Fruit fly (Drosophila melanogaster) whole organism, embryonic: Measurements from ENCODE around the gene CG8034.

Experiments used
- Ada2b ChIP-seq: fragments of 200-800 bp; sonication (Bioruptor generic); IDR thresholded peaks from 2 replicates; pipeline ENCODE4 v1.3.6; 2022; ENCODE audit warnings: missing biosample characterization, missing genetic modification characterization
- Atf6 ChIP-seq: fragments of 200-800 bp; sonication (Bioruptor generic); IDR thresholded peaks from 2 replicates; pipeline ENCODE4 v1.3.6; 2022; ENCODE audit warnings: missing biosample characterization, missing genetic modification characterization
- Blimp-1 ChIP-seq: fragments of 200-800 bp; sonication (Bioruptor generic); optimal IDR thresholded peaks from 3 replicates; lab custom pipeline; 2018; ENCODE audit warnings: missing biosample characterization, missing genetic modification characterization, mild to moderate bottlenecking, moderate library complexity, missing genetic modification reagents
- C15 ChIP-seq: fragments of 200-800 bp; sonication (Bioruptor generic); IDR thresholded peaks from 3 replicates; pipeline ENCODE4 v1.3.6; 2022; ENCODE audit warnings: missing biosample characterization, missing genetic modification characterization
- CG10654 ChIP-seq: fragments of 200-800 bp; sonication (Bioruptor generic); optimal IDR thresholded peaks from 2 replicates; lab custom pipeline; 2016; ENCODE audit warnings: missing biosample characterization, missing genetic modification characterization
- CG10979 ChIP-seq: fragments of 200-800 bp; sonication (Bioruptor generic); optimal IDR thresholded peaks from 2 replicates; lab custom pipeline; 2018; ENCODE audit warnings: missing biosample characterization, mild to moderate bottlenecking, missing genetic modification characterization, moderate library complexity
- CG14441 ChIP-seq: fragments of 200-800 bp; sonication (Bioruptor generic); IDR thresholded peaks from 2 replicates; pipeline ENCODE4 v1.3.6; 2022; ENCODE audit warnings: missing biosample characterization, missing genetic modification characterization
- CG14965 ChIP-seq: fragments of 200-800 bp; sonication (Bioruptor generic); optimal IDR thresholded peaks from 2 replicates; lab custom pipeline; 2016; ENCODE audit warnings: missing biosample characterization, missing genetic modification characterization, borderline replicate concordance
- CG15601 ChIP-seq: fragments of 200-800 bp; sonication (Bioruptor generic); optimal IDR thresholded peaks from 3 replicates; lab custom pipeline; 2019; ENCODE audit warnings: missing biosample characterization, mild to moderate bottlenecking, missing genetic modification characterization, moderate library complexity
- CG1603 ChIP-seq: fragments of 200-800 bp; sonication (Bioruptor generic); optimal IDR thresholded peaks from 2 replicates; lab custom pipeline; 2019; ENCODE audit warnings: missing biosample characterization, mild to moderate bottlenecking, missing genetic modification characterization, moderate library complexity
- CG2199 ChIP-seq: fragments of 200-800 bp; sonication (Bioruptor generic); IDR thresholded peaks from 3 replicates; pipeline ENCODE4 v1.3.6; 2022; ENCODE audit warnings: missing biosample characterization, missing genetic modification characterization
- CG33557 ChIP-seq: fragments of 200-800 bp; sonication (Bioruptor generic); optimal IDR thresholded peaks from 2 replicates; lab custom pipeline; 2019; ENCODE audit warnings: missing biosample characterization, mild to moderate bottlenecking, missing genetic modification characterization, moderate library complexity
- CG7963 ChIP-seq: fragments of 200-800 bp; sonication (Bioruptor generic); IDR thresholded peaks from 3 replicates; pipeline ENCODE4 v1.3.6; 2022; ENCODE audit warnings: missing biosample characterization, missing genetic modification characterization; ENCODE audit not compliant: partially characterized antibody
- CG8359 ChIP-seq: fragments of 200-800 bp; sonication (Bioruptor generic); optimal IDR thresholded peaks from 2 replicates; lab custom pipeline; 2017; ENCODE audit warnings: missing biosample characterization, mild to moderate bottlenecking, missing genetic modification characterization, borderline replicate concordance
- CG8924 ChIP-seq: fragments of 200-800 bp; optimal IDR thresholded peaks from 3 replicates; lab custom pipeline; 2019; ENCODE audit warnings: missing biosample characterization, mild to moderate bottlenecking, missing genetic modification characterization, moderate library complexity
- CG9437 ChIP-seq: fragments of 200-800 bp; sonication (Bioruptor generic); optimal IDR thresholded peaks from 2 replicates; lab custom pipeline; 2018; ENCODE audit warnings: missing biosample characterization, mild to moderate bottlenecking, missing genetic modification characterization
- CHES-1-like ChIP-seq: fragments of 200-800 bp; sonication (Bioruptor generic); optimal IDR thresholded peaks from 2 replicates; lab custom pipeline; 2016; ENCODE audit warnings: missing biosample characterization, missing genetic modification characterization
- Dfd ChIP-seq, 2 experiments: fragments of >200 bp; optimal IDR thresholded peaks; 2 replicates each; lab custom pipeline; 2017; ENCODE audit warnings: missing biosample characterization in 2 of 2, missing genetic modification characterization in 2 of 2
- Doc2 ChIP-seq: fragments of 200-800 bp; sonication (Bioruptor generic); IDR thresholded peaks from 2 replicates; pipeline ENCODE4 v1.3.6; 2022; ENCODE audit warnings: missing biosample characterization, missing genetic modification characterization
- Ets97D ChIP-seq: fragments of 200-800 bp; sonication (Bioruptor generic); optimal IDR thresholded peaks from 3 replicates; lab custom pipeline; 2016; ENCODE audit warnings: missing biosample characterization, missing genetic modification characterization
- Fer3 ChIP-seq: fragments of 200-800 bp; sonication (Bioruptor generic); optimal IDR thresholded peaks from 2 replicates; lab custom pipeline; 2018; ENCODE audit warnings: missing biosample characterization, mild to moderate bottlenecking, missing genetic modification characterization, moderate library complexity
- GATAe ChIP-seq: fragments of 200-800 bp; sonication (Bioruptor generic); conservative IDR thresholded peaks from 2 replicates; pipeline ENCODE4 v1.3.6; 2022; ENCODE audit warnings: missing biosample characterization, missing genetic modification characterization
- Hey ChIP-seq: fragments of 200-800 bp; sonication (Bioruptor generic); optimal IDR thresholded peaks from 3 replicates; lab custom pipeline; 2018; ENCODE audit warnings: missing biosample characterization, mild to moderate bottlenecking, missing genetic modification characterization
- Hmr ChIP-seq: fragments of 200-800 bp; sonication (Bioruptor generic); optimal IDR thresholded peaks from 3 replicates; lab custom pipeline; 2017; ENCODE audit warnings: mild to moderate bottlenecking, missing biosample characterization, missing genetic modification reagents, missing genetic modification characterization
- MTF-1 ChIP-seq: fragments of 200-800 bp; sonication (Bioruptor generic); optimal IDR thresholded peaks from 2 replicates; lab custom pipeline; 2018; ENCODE audit warnings: missing biosample characterization, mild to moderate bottlenecking, missing genetic modification characterization, borderline replicate concordance
- Mrtf ChIP-seq: fragments of 200-800 bp; sonication (Bioruptor generic); IDR thresholded peaks from 3 replicates; pipeline ENCODE4 v1.3.6; 2022; ENCODE audit warnings: missing biosample characterization, missing genetic modification characterization
- Nf-YB ChIP-seq: fragments of 200-800 bp; sonication (Bioruptor generic); optimal IDR thresholded peaks from 3 replicates; lab custom pipeline; 2019; ENCODE audit warnings: missing biosample characterization, mild to moderate bottlenecking, missing genetic modification characterization, moderate library complexity
- Pdp1 ChIP-seq, 2 experiments: fragments of 200-800 bp; sonication (Bioruptor generic); optimal IDR thresholded peaks; 3 replicates each; lab custom pipeline; 2016; ENCODE audit warnings: missing biosample characterization in 2 of 2, missing genetic modification characterization in 2 of 2, mild to moderate bottlenecking in 1 of 2, moderate library complexity in 1 of 2
- Poxn ChIP-seq: fragments of 200-800 bp; sonication (Bioruptor generic); IDR thresholded peaks from 2 replicates; pipeline ENCODE4 v1.3.6; 2022; ENCODE audit warnings: missing biosample characterization, missing genetic modification characterization
- Rx ChIP-seq: fragments of 200-800 bp; sonication (Bioruptor generic); IDR thresholded peaks from 2 replicates; pipeline ENCODE4 v1.3.6; 2022; ENCODE audit warnings: missing biosample characterization, missing genetic modification characterization
- Side ChIP-seq: fragments of 200-800 bp; sonication (Bioruptor generic); optimal IDR thresholded peaks from 2 replicates; lab custom pipeline; 2016; ENCODE audit warnings: missing biosample characterization, missing genetic modification characterization
- Tbp ChIP-seq: fragments of >200 bp; optimal IDR thresholded peaks from 2 replicates; lab custom pipeline; 2018; ENCODE audit warnings: missing biosample characterization, missing genetic modification characterization
- Trl ChIP-seq, 3 experiments: fragments of >200 bp in 2 of 3; fragments of 200-800 bp in 1 of 3; sonication (Bioruptor generic) in 1 of 3; optimal IDR thresholded peaks; 2 replicates in 1 of 3; 3 replicates in 2 of 3; lab custom pipeline; 2016 to 2017; ENCODE audit warnings: missing biosample characterization in 1 of 3, missing genetic modification characterization in 1 of 3
- Vsx1 ChIP-seq: fragments of 200-800 bp; sonication (Bioruptor generic); optimal IDR thresholded peaks from 2 replicates; lab custom pipeline; 2017; ENCODE audit warnings: missing biosample characterization, mild to moderate bottlenecking, missing genetic modification characterization, missing genetic modification reagents
- Xrp1 ChIP-seq: fragments of 200-800 bp; sonication (Bioruptor generic); IDR thresholded peaks from 2 replicates; pipeline ENCODE4 v1.3.6; 2022; ENCODE audit warnings: missing biosample characterization, missing genetic modification characterization
- btn ChIP-seq: fragments of 200-800 bp; sonication (Bioruptor generic); optimal IDR thresholded peaks from 2 replicates; lab custom pipeline; 2016; ENCODE audit warnings: missing biosample characterization, missing genetic modification characterization
- cg ChIP-seq: fragments of 200-800 bp; sonication (Bioruptor generic); optimal IDR thresholded peaks from 3 replicates; lab custom pipeline; 2019; ENCODE audit warnings: missing biosample characterization, mild to moderate bottlenecking, missing genetic modification characterization, moderate library complexity
- crp ChIP-seq, 2 experiments: fragments of 200-800 bp; sonication (Bioruptor generic); optimal IDR thresholded peaks; 2 replicates in 1 of 2; 3 replicates in 1 of 2; lab custom pipeline; 2017; ENCODE audit warnings: missing biosample characterization in 2 of 2, missing genetic modification characterization in 2 of 2, mild to moderate bottlenecking in 1 of 2, moderate library complexity in 1 of 2
- dysf ChIP-seq: fragments of 200-800 bp; sonication (Bioruptor generic); IDR thresholded peaks from 3 replicates; pipeline ENCODE4 v1.3.6; 2022; ENCODE audit warnings: missing biosample characterization, missing genetic modification characterization
- exex ChIP-seq: fragments of 200-800 bp; sonication (Bioruptor generic); optimal IDR thresholded peaks from 4 replicates; lab custom pipeline; 2018; ENCODE audit warnings: missing biosample characterization, mild to moderate bottlenecking, missing genetic modification characterization, moderate library complexity
- fru ChIP-seq: fragments of >200 bp; optimal IDR thresholded peaks from 2 replicates; lab custom pipeline; 2017
- grn ChIP-seq: fragments of 200-800 bp; sonication (Bioruptor generic); optimal IDR thresholded peaks from 3 replicates; lab custom pipeline; 2017; ENCODE audit warnings: missing biosample characterization, missing genetic modification characterization
- jumu ChIP-seq: fragments of 200-800 bp; sonication (Bioruptor generic); optimal IDR thresholded peaks from 3 replicates; lab custom pipeline; 2016; ENCODE audit warnings: missing biosample characterization, missing genetic modification characterization
- mirr ChIP-seq: fragments of 200-800 bp; sonication (Bioruptor generic); optimal IDR thresholded peaks from 3 replicates; lab custom pipeline; 2018; ENCODE audit warnings: missing biosample characterization, mild to moderate bottlenecking, missing genetic modification characterization
- pzg ChIP-seq: fragments of 200-800 bp; sonication (Bioruptor generic); optimal IDR thresholded peaks from 3 replicates; lab custom pipeline; 2018; ENCODE audit warnings: missing biosample characterization, mild to moderate bottlenecking, missing genetic modification characterization, moderate library complexity
- row ChIP-seq: fragments of 200-800 bp; sonication (Bioruptor generic); IDR thresholded peaks from 3 replicates; pipeline ENCODE4 v1.3.6; 2022; ENCODE audit warnings: missing biosample characterization, missing genetic modification characterization
- run ChIP-seq: fragments of 200-800 bp; sonication (Bioruptor generic); optimal IDR thresholded peaks from 3 replicates; lab custom pipeline; 2018; ENCODE audit warnings: missing biosample characterization, mild to moderate bottlenecking, missing genetic modification characterization
- salm ChIP-seq: fragments of 200-800 bp; sonication (Bioruptor generic); optimal IDR thresholded peaks from 2 replicates; lab custom pipeline; 2018; ENCODE audit warnings: missing biosample characterization, mild to moderate bottlenecking, missing genetic modification characterization
- sd ChIP-seq: fragments of 200-800 bp; sonication (Bioruptor generic); optimal IDR thresholded peaks from 3 replicates; lab custom pipeline; 2018; ENCODE audit warnings: missing biosample characterization, mild to moderate bottlenecking, missing genetic modification characterization, moderate library complexity
- sima ChIP-seq: fragments of 200-800 bp; sonication (Bioruptor generic); optimal IDR thresholded peaks from 2 replicates; lab custom pipeline; 2016; ENCODE audit warnings: missing biosample characterization, missing genetic modification characterization
- sug ChIP-seq: fragments of 200-800 bp; optimal IDR thresholded peaks from 2 replicates; lab custom pipeline; 2019; ENCODE audit warnings: missing biosample characterization, mild to moderate bottlenecking, missing genetic modification characterization, moderate library complexity
- tap ChIP-seq: fragments of 200-800 bp; optimal IDR thresholded peaks from 3 replicates; lab custom pipeline; 2019; ENCODE audit warnings: missing biosample characterization, mild to moderate bottlenecking, missing genetic modification characterization, moderate library complexity
- twi ChIP-seq: fragments of 200-800 bp; optimal IDR thresholded peaks from 2 replicates; lab custom pipeline; 2019; ENCODE audit warnings: missing biosample characterization, mild to moderate bottlenecking, missing genetic modification characterization, moderate library complexity

The CG8034 gene

dm6 chrX:19285441-19285840 lies 12.5 kb downstream of the CG8034 start (continued):
- TF ChIP-seq sd (tag; lab: Kevin White, UChicago) (peak; percentile 20), CHES-1-like (GFP tag; lab: Kevin White, UChicago) (no peak), run (no peak), dysf (GFP tag; lab: Robert Waterston, UW) (no peak), exex (tag; lab: Kevin White, UChicago) (peak; percentile 77), fru (no peak), Trl (optimal IDR thresholded peaks at IDR 0.05; lab: Kevin White, UChicago) (no peak), Trl (GFP tag; optimal IDR thresholded peaks at IDR 0.05; lab: Kevin White, UChicago) (no peak), Doc2 (GFP tag; lab: Robert Waterston, UW) (no peak), CG1603 (tag; lab: Kevin White, UChicago) (no peak), Tbp (no peak), btn (GFP tag; lab: Kevin White, UChicago) (no peak), Dfd (GFP tag; optimal IDR thresholded peaks at IDR 0.05; lab: Kevin White, UChicago) (no peak), CG10979 (no peak), MTF-1 (GFP tag; lab: Kevin White, UChicago) (no peak), CG2199 (no peak), Atf6 (GFP tag; lab: Robert Waterston, UW) (no peak), Nf-YB (GFP tag; lab: Kevin White, UChicago) (no peak), crp (GFP tag; optimal IDR thresholded peaks at IDR 0.05; lab: Kevin White, UChicago) (no peak), CG33557 (no peak), twi (no peak), row (no peak), jumu (GFP tag; lab: Kevin White, UChicago) (no peak), Blimp-1 (GFP tag; lab: Kevin White, UChicago) (no peak), CG8359 (GFP tag; lab: Kevin White, UChicago) (no peak), mirr (peak; percentile 47), GATAe (GFP tag; lab: Robert Waterston, UW) (0 out of 2 replicates have a peak, but pooled peaks have one; percentile 40), Vsx1 (no peak), tap (tag; lab: Kevin White, UChicago) (no peak), CG10654 (GFP tag; lab: Kevin White, UChicago) (no peak), CG15601 (no peak), cg (GFP tag; lab: Kevin White, UChicago) (no peak), Hey (tag; lab: Kevin White, UChicago) (peak; percentile 73), sug (tag; lab: Kevin White, UChicago) (peak; percentile 93), Ets97D (GFP tag; lab: Kevin White, UChicago) (no peak), Fer3 (no peak), grn (peak; percentile 77), pzg (GFP tag; lab: Kevin White, UChicago) (no peak)

dm6 chrX:19281271-19281670 lies 16.7 kb downstream of the CG8034 start:
- TF ChIP-seq CG14965 (GFP tag; lab: Kevin White, UChicago) (no peak), Hmr (GFP tag; lab: Kevin White, UChicago) (no peak), Poxn (GFP tag; lab: Robert Waterston, UW) (no peak), salm (no peak), CG8924 (tag; lab: Kevin White, UChicago) (peak; percentile 12), sima (no peak), Mrtf (no peak), CG7963 (no peak), Side (no peak), Rx (GFP tag; lab: Robert Waterston, UW) (no peak), CG9437 (GFP tag; lab: Kevin White, UChicago) (no peak), Xrp1 (GFP tag; lab: Robert Waterston, UW) (peak; percentile 34; the same call in 1 of the 2 replicates), CG14441 (GFP tag; lab: Robert Waterston, UW) (peak; percentile 63; the same call in 1 of the 2 replicates), C15 (GFP tag; lab: Robert Waterston, UW) (no peak), Ada2b (GFP tag; lab: Robert Waterston, UW) (peak; percentile 27; the same call in 1 of the 2 replicates), Pdp1 (GFP tag; optimal IDR thresholded peaks at IDR 0.05; lab: Kevin White, UChicago) (no peak)
